Worm (Caenorhabditis elegans) whole organism, young adult: ENCODE results near the gene str-176.

Experiments
- C06A6.2 ChIP-seq: fragments of 200-800 bp; sonication (Bioruptor generic); conservative IDR thresholded peaks from 2 replicates; pipeline ENCODE4 v1.3.6; 2022; ENCODE audit warnings: missing genetic modification characterization, missing compliant biosample characterization
- F22D6.2 ChIP-seq: sonication (generic microtip); optimal IDR thresholded peaks from 2 replicates; lab custom pipeline; 2016; ENCODE audit warnings: mild to moderate bottlenecking, missing genetic modification characterization, missing compliant biosample characterization
- F23B12.7 ChIP-seq: sonication (generic microtip); optimal IDR thresholded peaks from 2 replicates; lab custom pipeline; 2017; ENCODE audit warnings: missing genetic modification characterization, mild to moderate bottlenecking, missing compliant biosample characterization, antibody characterized with exemption, moderate library complexity; ENCODE audit not compliant: insufficient read depth
- F37B4.10 ChIP-seq: fragments of 200-800 bp; sonication (Bioruptor generic); IDR thresholded peaks from 2 replicates; pipeline ENCODE4 v1.3.6; 2022; ENCODE audit warnings: missing genetic modification characterization, missing compliant biosample characterization
- F39B2.1 ChIP-seq: fragments of 200-800 bp; sonication (Bioruptor generic); IDR thresholded peaks from 2 replicates; pipeline ENCODE4 v1.3.6; 2022; ENCODE audit warnings: missing genetic modification reagents, missing genetic modification characterization, missing compliant biosample characterization
- F49E8.2 ChIP-seq: sonication (generic microtip); optimal IDR thresholded peaks from 3 replicates; lab custom pipeline; 2017; ENCODE audit warnings: missing genetic modification characterization, mild to moderate bottlenecking, missing compliant biosample characterization, antibody characterized with exemption, moderate library complexity; ENCODE audit not compliant: insufficient read depth
- F57C9.4 ChIP-seq: sonication (generic microtip); optimal IDR thresholded peaks from 2 replicates; lab custom pipeline; 2017; ENCODE audit warnings: mild to moderate bottlenecking, missing genetic modification characterization, missing compliant biosample characterization
- K11D2.4 ChIP-seq: fragments of 200-800 bp; sonication (Bioruptor generic); IDR thresholded peaks from 2 replicates; pipeline ENCODE4 v1.3.6; 2022; ENCODE audit warnings: missing genetic modification reagents, missing genetic modification characterization, missing compliant biosample characterization
- Y53G8AR.9 ChIP-seq: fragments of 200-800 bp; sonication (Bioruptor generic); conservative IDR thresholded peaks from 2 replicates; pipeline ENCODE4 v1.3.6; 2022; ENCODE audit warnings: missing genetic modification reagents, missing genetic modification characterization, missing compliant biosample characterization
- Y95B8A.8 ChIP-seq: fragments of 200-800 bp; sonication (Bioruptor generic); IDR thresholded peaks from 2 replicates; pipeline ENCODE4 v1.3.6; 2022; ENCODE audit warnings: missing genetic modification reagents, missing genetic modification characterization, missing compliant biosample characterization
- ZK185.1 ChIP-seq: sonication (generic microtip); optimal IDR thresholded peaks from 2 replicates; lab custom pipeline; 2016; ENCODE audit warnings: mild to moderate bottlenecking, missing genetic modification characterization, missing compliant biosample characterization; ENCODE audit not compliant: poor library complexity, severe bottlenecking
- ama-1 ChIP-seq, 3 experiments: fragments of 150-350 bp in 1 of 3; sonication (generic microtip) in 2 of 3; optimal IDR thresholded peaks; 2 replicates each; lab custom pipeline; 2014 to 2018; ENCODE audit warnings: missing biosample characterization in 2 of 3, missing genetic modification characterization in 2 of 3, missing genetic modification reagents in 2 of 3
- aptf-2 ChIP-seq: fragments of 200-800 bp; sonication (Bioruptor generic); conservative IDR thresholded peaks from 2 replicates; pipeline ENCODE4 v1.3.6; 2022; ENCODE audit warnings: missing genetic modification reagents, missing genetic modification characterization, missing compliant biosample characterization
- atf-7 ChIP-seq: sonication (generic microtip); optimal IDR thresholded peaks from 2 replicates; lab custom pipeline; 2017; ENCODE audit warnings: mild to moderate bottlenecking, missing genetic modification characterization, missing compliant biosample characterization
- attf-3 ChIP-seq: fragments of 200-800 bp; sonication (Bioruptor generic); conservative IDR thresholded peaks from 2 replicates; pipeline ENCODE4 v1.3.6; 2022; ENCODE audit warnings: missing genetic modification reagents, missing genetic modification characterization, missing compliant biosample characterization
- bed-2 ChIP-seq: fragments of 200-800 bp; sonication (Bioruptor generic); IDR thresholded peaks from 2 replicates; pipeline ENCODE4 v1.3.6; 2022; ENCODE audit warnings: missing genetic modification reagents, missing genetic modification characterization, missing compliant biosample characterization
- cebp-2 ChIP-seq: fragments of 200-800 bp; sonication (Bioruptor generic); IDR thresholded peaks from 2 replicates; pipeline ENCODE4 v1.3.6; 2022; ENCODE audit warnings: missing genetic modification characterization, missing compliant biosample characterization
- ceh-40 ChIP-seq: fragments of 200-800 bp; sonication (Bioruptor generic); IDR thresholded peaks from 2 replicates; pipeline ENCODE4 v1.3.6; 2022; ENCODE audit warnings: missing genetic modification characterization, missing compliant biosample characterization
- chd-7 ChIP-seq: sonication (generic microtip); optimal IDR thresholded peaks from 2 replicates; lab custom pipeline; 2016; ENCODE audit warnings: mild to moderate bottlenecking, missing genetic modification characterization, moderate library complexity, missing compliant biosample characterization
- dox-1 ChIP-seq: fragments of 200-800 bp; sonication (Bioruptor generic); IDR thresholded peaks from 2 replicates; pipeline ENCODE4 v1.3.6; 2022; ENCODE audit warnings: missing genetic modification reagents, missing genetic modification characterization, missing compliant biosample characterization
- dpl-1 ChIP-seq: fragments of 150-350 bp; optimal IDR thresholded peaks from 2 replicates; lab custom pipeline; 2014; ENCODE audit warnings: missing biosample characterization, missing genetic modification reagents, missing genetic modification characterization
- efl-1 ChIP-seq: fragments of 150-350 bp; optimal IDR thresholded peaks from 2 replicates; lab custom pipeline; 2014; ENCODE audit warnings: missing biosample characterization, missing genetic modification reagents, missing genetic modification characterization
- egl-18 ChIP-seq: fragments of 200-800 bp; sonication (Bioruptor generic); IDR thresholded peaks from 2 replicates; pipeline ENCODE4 v1.3.6; 2022; ENCODE audit warnings: missing genetic modification reagents, missing genetic modification characterization, missing compliant biosample characterization
- gei-17 ChIP-seq: fragments of 200-800 bp; sonication (Bioruptor generic); optimal IDR thresholded peaks from 2 replicates; lab custom pipeline; 2018; ENCODE audit warnings: mild to moderate bottlenecking, missing genetic modification characterization, missing compliant biosample characterization
- him-1 ChIP-seq: sonication (generic microtip); optimal IDR thresholded peaks from 2 replicates; lab custom pipeline; 2016; ENCODE audit warnings: missing genotype, missing genetic modification reagents, missing genetic modification characterization, missing compliant biosample characterization
- hrde-1 ChIP-seq: sonication (generic microtip); optimal IDR thresholded peaks from 2 replicates; lab custom pipeline; 2016; ENCODE audit warnings: missing genetic modification characterization, mild to moderate bottlenecking, missing compliant biosample characterization, moderate library complexity, missing genotype, missing genetic modification reagents, borderline replicate concordance
- hsf-1 ChIP-seq: fragments of 200-800 bp; sonication (Bioruptor generic); IDR thresholded peaks from 2 replicates; pipeline ENCODE4 v1.3.6; 2022; ENCODE audit warnings: missing genetic modification reagents, missing genetic modification characterization, missing compliant biosample characterization
- lin-35 ChIP-seq, 3 experiments: fragments of 150-350 bp in 2 of 3; sonication (generic microtip) in 1 of 3; optimal IDR thresholded peaks; 2 replicates each; lab custom pipeline; 2014 to 2018; ENCODE audit warnings: missing biosample characterization in 3 of 3, missing genetic modification characterization in 3 of 3, missing genetic modification reagents in 3 of 3
- lir-1 ChIP-seq: fragments of 200-800 bp; sonication (Bioruptor generic); conservative IDR thresholded peaks from 2 replicates; pipeline ENCODE4 v1.3.6; 2022; ENCODE audit warnings: missing genetic modification reagents, missing genetic modification characterization, missing compliant biosample characterization
- lsl-1 ChIP-seq: fragments of 200-800 bp; sonication (Bioruptor generic); optimal IDR thresholded peaks from 2 replicates; lab custom pipeline; 2018; ENCODE audit warnings: mild to moderate bottlenecking, missing genetic modification characterization, moderate library complexity, missing compliant biosample characterization
- lsy-27 ChIP-seq: sonication (generic microtip); optimal IDR thresholded peaks from 2 replicates; lab custom pipeline; 2017; ENCODE audit warnings: missing genetic modification characterization, mild to moderate bottlenecking, missing compliant biosample characterization, antibody characterized with exemption, missing genotype, borderline replicate concordance; ENCODE audit not compliant: insufficient read depth
- madf-3 ChIP-seq: fragments of 200-800 bp; sonication (Bioruptor generic); IDR thresholded peaks from 2 replicates; pipeline ENCODE4 v1.3.6; 2022; ENCODE audit warnings: missing genetic modification reagents, missing genetic modification characterization, missing compliant biosample characterization
- madf-6 ChIP-seq: fragments of 200-800 bp; sonication (Bioruptor generic); IDR thresholded peaks from 2 replicates; pipeline ENCODE4 v1.3.6; 2022; ENCODE audit warnings: missing genetic modification reagents, missing genetic modification characterization, missing compliant biosample characterization
- mes-4 ChIP-seq: sonication (generic microtip); optimal IDR thresholded peaks from 2 replicates; lab custom pipeline; 2016; ENCODE audit warnings: missing genotype, missing genetic modification characterization, missing compliant biosample characterization
- mxl-1 ChIP-seq: sonication (generic microtip); optimal IDR thresholded peaks from 2 replicates; lab custom pipeline; 2016; ENCODE audit warnings: missing genetic modification characterization, missing compliant biosample characterization
- nhr-179 ChIP-seq: sonication (generic microtip); optimal IDR thresholded peaks from 2 replicates; lab custom pipeline; 2016; ENCODE audit warnings: mild to moderate bottlenecking, missing genetic modification characterization, missing compliant biosample characterization
- nhr-27 ChIP-seq: fragments of 200-800 bp; sonication (Bioruptor generic); optimal IDR thresholded peaks from 2 replicates; lab custom pipeline; 2018; ENCODE audit warnings: mild to moderate bottlenecking, missing genetic modification characterization, moderate library complexity, missing compliant biosample characterization
- nhr-80 ChIP-seq: sonication (generic microtip); optimal IDR thresholded peaks from 2 replicates; lab custom pipeline; 2016; ENCODE audit warnings: missing genetic modification characterization, missing compliant biosample characterization
- nhr-90 ChIP-seq: sonication (generic microtip); optimal IDR thresholded peaks from 2 replicates; lab custom pipeline; 2016; ENCODE audit warnings: missing genotype, mild to moderate bottlenecking, missing genetic modification characterization, missing compliant biosample characterization
- repo-1 ChIP-seq: sonication (generic microtip); optimal IDR thresholded peaks from 2 replicates; lab custom pipeline; 2017; ENCODE audit warnings: mild to moderate bottlenecking, missing genetic modification characterization, missing compliant biosample characterization
- snpc-1.1 ChIP-seq: sonication (generic microtip); optimal IDR thresholded peaks from 2 replicates; lab custom pipeline; 2017; ENCODE audit warnings: missing genetic modification characterization, mild to moderate bottlenecking, missing compliant biosample characterization, antibody characterized with exemption, moderate library complexity, missing genotype, missing genetic modification reagents; ENCODE audit not compliant: insufficient read depth
- snpc-3.4 ChIP-seq: sonication (generic microtip); optimal IDR thresholded peaks from 2 replicates; lab custom pipeline; 2017; ENCODE audit warnings: missing genetic modification characterization, mild to moderate bottlenecking, missing compliant biosample characterization, antibody characterized with exemption, moderate library complexity, missing genotype, missing genetic modification reagents
- tbp1 ChIP-seq: fragments of 200-800 bp; sonication (Bioruptor generic); optimal IDR thresholded peaks from 2 replicates; lab custom pipeline; 2018; ENCODE audit warnings: mild to moderate bottlenecking, missing genetic modification characterization, missing compliant biosample characterization
- tlf-1 ChIP-seq: fragments of 200-800 bp; sonication (Bioruptor generic); optimal IDR thresholded peaks from 2 replicates; lab custom pipeline; 2018; ENCODE audit warnings: mild to moderate bottlenecking, missing genetic modification characterization, missing compliant biosample characterization
- ztf-18 ChIP-seq: sonication (generic microtip); optimal IDR thresholded peaks from 2 replicates; lab custom pipeline; 2016; ENCODE audit warnings: missing genotype, mild to moderate bottlenecking, missing genetic modification characterization, missing compliant biosample characterization
- ztf-28 ChIP-seq: fragments of 200-800 bp; sonication (Bioruptor generic); IDR thresholded peaks from 2 replicates; pipeline ENCODE4 v1.3.6; 2022; ENCODE audit warnings: missing genetic modification reagents, missing genetic modification characterization, missing compliant biosample characterization
- ztf-3 ChIP-seq: fragments of 200-800 bp; sonication (Bioruptor generic); optimal IDR thresholded peaks from 2 replicates; lab custom pipeline; 2018; ENCODE audit warnings: mild to moderate bottlenecking, missing genetic modification characterization, missing compliant biosample characterization

str-176 gene

DNA sequence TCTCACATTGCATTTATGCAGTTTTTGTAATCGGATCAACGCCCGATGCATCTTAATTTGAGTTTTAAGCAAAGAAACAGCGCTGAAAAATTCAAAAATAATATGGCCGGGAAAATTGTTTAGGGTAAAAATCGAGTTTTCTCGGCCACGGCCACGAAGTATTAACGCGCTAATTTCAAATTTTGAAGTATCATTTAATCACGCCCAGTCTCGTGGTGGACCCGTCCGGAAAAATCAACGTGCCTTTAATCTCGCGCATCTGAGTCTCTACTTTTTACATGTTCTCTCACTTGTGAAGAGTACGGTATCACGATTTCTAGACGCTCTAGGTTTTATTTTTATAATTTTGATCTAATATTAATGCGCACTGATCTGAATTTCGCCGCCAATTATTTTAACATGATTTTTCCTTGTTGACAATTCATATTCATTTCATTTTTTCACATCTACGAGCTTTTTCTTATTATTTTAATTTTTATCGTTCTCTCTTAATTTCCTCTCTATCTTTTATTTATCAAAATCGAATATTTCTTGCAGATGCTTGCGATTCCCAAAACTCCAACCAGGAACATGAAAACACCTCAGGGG, 35.3 kb upstream of the str-176 start, which contains the start of the genes acdh-13 and mesp-1 (continued):
- TF ChIP-seq gei-17 (GFP tag; lab: Kevin White, UChicago): no peak
- 0 out of 2 replicates have a peak, but pooled peaks have one; percentile 44 for TF ChIP-seq ceh-40 (GFP tag; lab: Robert Waterston, UW)
- peak; percentile 71; the same call in 1 of the 2 replicates for TF ChIP-seq bed-2 (GFP tag; lab: Robert Waterston, UW)
- TF ChIP-seq hrde-1: no peak
- TF ChIP-seq tlf-1 (GFP tag; lab: Kevin White, UChicago): peak; percentile 86
- TF ChIP-seq ama-1 (optimal IDR thresholded peaks at IDR 0.05; lab: Kevin White, UChicago): no peak
- TF ChIP-seq ama-1 (GFP tag; optimal IDR thresholded peaks at IDR 0.05; lab: Kevin White, UChicago): no peak
- no peak for TF ChIP-seq ztf-3 (GFP tag; lab: Kevin White, UChicago)
- no peak for TF ChIP-seq F37B4.10
- TF ChIP-seq repo-1 (tag; lab: Kevin White, UChicago): no peak
- peak; percentile 81 for TF ChIP-seq snpc-3.4 (tag; lab: Kevin White, UChicago)
- peak; percentile 92 for TF ChIP-seq dox-1
- no peak for TF ChIP-seq mxl-1
- no peak for TF ChIP-seq F22D6.2
- TF ChIP-seq lir-1 (GFP tag; lab: Robert Waterston, UW): peak; percentile 57; the same call in 1 of the 2 replicates
- peak; percentile 45; the same call in 1 of the 2 replicates for TF ChIP-seq aptf-2 (GFP tag; lab: Robert Waterston, UW)
- TF ChIP-seq F57C9.4 (tag; lab: Kevin White, UChicago): no peak
- no peak for TF ChIP-seq nhr-90
- TF ChIP-seq him-1: peak; percentile 28
- TF ChIP-seq efl-1 (GFP tag; lab: Kevin White, UChicago): peak; percentile 93
- no peak for TF ChIP-seq egl-18 (GFP tag; lab: Robert Waterston, UW)
- TF ChIP-seq hsf-1 (GFP tag; lab: Robert Waterston, UW): peak; percentile 86
- TF ChIP-seq attf-3 (GFP tag; lab: Robert Waterston, UW): 0 out of 2 replicates have a peak, but pooled peaks have one; percentile 38
- peak; percentile 9 to 63 (median 40) for TF ChIP-seq lin-35 (GFP tag; optimal IDR thresholded peaks at IDR 0.05; lab: Kevin White, UChicago)
- peak; percentile 72; the same call in 1 of the 2 replicates for TF ChIP-seq Y95B8A.8 (GFP tag; lab: Robert Waterston, UW)
- TF ChIP-seq ztf-18 (tag; lab: Kevin White, UChicago): peak; percentile 29
- TF ChIP-seq madf-3 (GFP tag; lab: Robert Waterston, UW): no peak
- no peak for TF ChIP-seq atf-7
- TF ChIP-seq cebp-2: no peak
- TF ChIP-seq C06A6.2 (GFP tag; lab: Robert Waterston, UW): no peak
- no peak for TF ChIP-seq nhr-27 (tag; lab: Kevin White, UChicago)
- no peak for TF ChIP-seq K11D2.4 (GFP tag; lab: Robert Waterston, UW)
- TF ChIP-seq snpc-1.1: peak; percentile 40
- peak; percentile 80 for TF ChIP-seq dpl-1 (GFP tag; lab: Kevin White, UChicago)
- TF ChIP-seq lsl-1: peak; percentile 90
- no peak for TF ChIP-seq nhr-179
- TF ChIP-seq F39B2.1: no peak
- peak; percentile 59 for TF ChIP-seq tbp1 (GFP tag; lab: Kevin White, UChicago)
- no peak for TF ChIP-seq lsy-27 (tag; lab: Kevin White, UChicago)
- TF ChIP-seq ZK185.1 (tag; lab: Kevin White, UChicago): peak; percentile 65
- TF ChIP-seq ztf-28: peak; percentile 84
- TF ChIP-seq chd-7 (tag; lab: Kevin White, UChicago): no peak
- peak; percentile 97 for TF ChIP-seq madf-6 (GFP tag; lab: Robert Waterston, UW)
- peak; percentile 58 for TF ChIP-seq F49E8.2 (tag; lab: Kevin White, UChicago)
- TF ChIP-seq F23B12.7 (tag; lab: Kevin White, UChicago): no peak
- no peak for TF ChIP-seq Y53G8AR.9 (GFP tag; lab: Robert Waterston, UW)
- no peak for TF ChIP-seq nhr-80 (tag; lab: Kevin White, UChicago)
- TF ChIP-seq mes-4 (tag; lab: Kevin White, UChicago): no peak
